Worm (Caenorhabditis elegans): Measurements from ENCODE around the gene T01B7.5.

DNA sequence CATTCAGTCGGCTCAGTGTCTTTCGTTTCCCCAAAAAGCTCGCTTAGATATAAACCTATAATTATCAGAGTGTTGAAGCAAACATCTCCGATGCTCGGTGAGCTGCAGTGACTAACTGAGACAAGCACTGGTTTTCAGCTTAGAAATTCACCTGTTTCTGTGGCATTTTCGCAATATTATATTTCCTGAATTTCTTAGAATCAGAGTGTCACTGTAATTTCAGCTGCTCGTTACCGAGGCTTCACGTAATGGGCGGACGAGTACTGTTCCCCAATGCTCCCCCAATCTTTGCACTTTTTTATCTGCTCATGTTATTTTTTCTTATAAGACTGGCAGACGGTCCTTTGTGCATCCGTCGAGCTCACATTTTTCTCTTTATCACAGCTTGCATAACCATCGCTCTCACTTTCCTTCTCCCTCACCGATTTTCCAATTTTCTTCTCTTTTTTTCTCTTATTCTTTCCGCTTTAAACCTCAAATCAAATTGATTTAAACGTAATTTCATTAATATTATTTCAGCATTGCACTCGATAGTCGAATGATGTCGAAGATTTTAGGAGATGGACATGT, 5.4 kb downstream of the T01B7.5 start, which contains the start of gene trcs-2:
- no peak for TF ChIP-seq snpc-4 (tag; optimal IDR thresholded peaks at IDR 0.05)
- TF ChIP-seq nhr-11 (tag; optimal IDR thresholded peaks at IDR 0.05) = no peak
- no peak for TF ChIP-seq ama-1 (optimal IDR thresholded peaks at IDR 0.05)
- TF ChIP-seq nhr-237 (tag; optimal IDR thresholded peaks at IDR 0.05) = no peak
